Fruit fly (Drosophila melanogaster): ENCODE measurements around the gene CG14668.

- TF ChIP-seq EcR (GFP tag; optimal IDR thresholded peaks at IDR 0.05) (no peak), CG34367 (tag; optimal IDR thresholded peaks at IDR 0.05) (no peak), CG8301 (tag; optimal IDR thresholded peaks at IDR 0.05) (no peak), gl (tag; optimal IDR thresholded peaks at IDR 0.05) (no peak), CG10348 (GFP tag; IDR thresholded peaks at IDR 0.05) (no peak), D1 (tag; optimal IDR thresholded peaks at IDR 0.05) (no peak), CG9948 (tag; optimal IDR thresholded peaks at IDR 0.05) (no peak), rn (GFP tag; IDR thresholded peaks at IDR 0.05) (no peak), CG32121 (GFP tag; IDR thresholded peaks at IDR 0.05) (no peak), Ets98B (GFP tag; IDR thresholded peaks at IDR 0.05) (no peak), CG13204 (GFP tag; optimal IDR thresholded peaks at IDR 0.05) (no peak), Snoo (tag; optimal IDR thresholded peaks at IDR 0.05) (no peak), CG8159 (tag; optimal IDR thresholded peaks at IDR 0.05) (no peak), CG4496 (GFP tag; IDR thresholded peaks at IDR 0.05) (no peak)
Measured at dm6 chr3R:5395210-5395609, 7.7 kb upstream of the CG14668 start.
